Fruit fly (Drosophila melanogaster): ENCODE results near the gene nero.
A peak's percentile ranks its signal among the peaks of the same experiment; 100 is the strongest.

Gene nero

dm6 chr3R:31701934-31702333 lies 45.4 kb downstream of the nero start:
- TF ChIP-seq eg (GFP tag; IDR thresholded peaks at IDR 0.05) (no peak), net (GFP tag; optimal IDR thresholded peaks at IDR 0.05) (peak; percentile 11), CG3919 (GFP tag; optimal IDR thresholded peaks at IDR 0.05) (no peak), acj6 (GFP tag; optimal IDR thresholded peaks at IDR 0.05) (no peak), CG6808 (GFP tag; optimal IDR thresholded peaks at IDR 0.05) (peak; percentile 8), Sox15 (GFP tag; optimal IDR thresholded peaks at IDR 0.05) (no peak), dsx (GFP tag; optimal IDR thresholded peaks at IDR 0.05; ENCODE audit: poor library complexity, severe bottlenecking) (peak; percentile 56), CG11762 (GFP tag; optimal IDR thresholded peaks at IDR 0.05; ENCODE audit: insufficient read depth) (no peak), Sox14 (GFP tag; optimal IDR thresholded peaks at IDR 0.05) (no peak), Gug (GFP tag; IDR thresholded peaks at IDR 0.05) (no peak), CG8119 (GFP tag; IDR thresholded peaks at IDR 0.05) (no peak), Ets96B (tag; optimal IDR thresholded peaks at IDR 0.05) (no peak), Smox (GFP tag; optimal IDR thresholded peaks at IDR 0.05) (no peak), CG16779 (tag; optimal IDR thresholded peaks at IDR 0.05) (no peak), fd59A (GFP tag; optimal IDR thresholded peaks at IDR 0.05) (no peak), esn (GFP tag; optimal IDR thresholded peaks at IDR 0.05) (no peak), Ets21C (GFP tag; optimal IDR thresholded peaks at IDR 0.05) (no peak), vri (GFP tag; optimal IDR thresholded peaks at IDR 0.05) (peak; percentile 39), fkh (GFP tag; optimal IDR thresholded peaks at IDR 0.05) (no peak), CG11294 (GFP tag; IDR thresholded peaks at IDR 0.05) (no peak), CG11902 (GFP tag; optimal IDR thresholded peaks at IDR 0.05) (no peak), Hr4 (GFP tag; optimal IDR thresholded peaks at IDR 0.05) (no peak), CG15336 (GFP tag; IDR thresholded peaks at IDR 0.05) (no peak), ss (GFP tag; optimal IDR thresholded peaks at IDR 0.05) (peak; percentile 40 to 53), spab (GFP tag; optimal IDR thresholded peaks at IDR 0.05) (no peak), CG6854 (GFP tag; optimal IDR thresholded peaks at IDR 0.05) (peak; percentile 50), CG8632 (GFP tag; optimal IDR thresholded peaks at IDR 0.05) (no peak), CG34406 (GFP tag; optimal IDR thresholded peaks at IDR 0.05) (no peak), Eip78C (GFP tag) (peak; percentile 66), dac (GFP tag; optimal IDR thresholded peaks at IDR 0.05) (no peak), CG7368 (GFP tag; optimal IDR thresholded peaks at IDR 0.05) (no peak), CG8319 (GFP tag; optimal IDR thresholded peaks at IDR 0.05) (no peak), Hr39 (GFP tag; optimal IDR thresholded peaks at IDR 0.05) (no peak), CG6163 (GFP tag; IDR thresholded peaks at IDR 0.05) (0 out of 3 replicates have a peak, but pooled peaks have one; percentile 8), fd85E (GFP tag; optimal IDR thresholded peaks at IDR 0.05) (no peak), lz (GFP tag; optimal IDR thresholded peaks at IDR 0.05) (no peak), CG32006 (GFP tag; optimal IDR thresholded peaks at IDR 0.05) (no peak), achi (GFP tag; optimal IDR thresholded peaks at IDR 0.05) (no peak), Blimp-1 (GFP tag; optimal IDR thresholded peaks at IDR 0.05) (no peak), Lpt (GFP tag; optimal IDR thresholded peaks at IDR 0.05) (no peak), topi (GFP tag; optimal IDR thresholded peaks at IDR 0.05) (no peak), svp (GFP tag) (peak; percentile 2), CG6792 (GFP tag; optimal IDR thresholded peaks at IDR 0.05) (no peak), CG10669 (GFP tag; optimal IDR thresholded peaks at IDR 0.05) (no peak), CG1621 (tag; optimal IDR thresholded peaks at IDR 0.05) (peak; percentile 44), CG4318 (GFP tag; optimal IDR thresholded peaks at IDR 0.05) (no peak), Eip75B (GFP tag; optimal IDR thresholded peaks at IDR 0.05) (no peak), Sox102F (GFP tag; optimal IDR thresholded peaks at IDR 0.05) (no peak)

Data from whole organism, prepupa.